Fruit fly (Drosophila melanogaster): ENCODE data around the gene CG9213.
A peak's percentile ranks its signal among the peaks of the same experiment; 100 is the strongest.

DNA sequence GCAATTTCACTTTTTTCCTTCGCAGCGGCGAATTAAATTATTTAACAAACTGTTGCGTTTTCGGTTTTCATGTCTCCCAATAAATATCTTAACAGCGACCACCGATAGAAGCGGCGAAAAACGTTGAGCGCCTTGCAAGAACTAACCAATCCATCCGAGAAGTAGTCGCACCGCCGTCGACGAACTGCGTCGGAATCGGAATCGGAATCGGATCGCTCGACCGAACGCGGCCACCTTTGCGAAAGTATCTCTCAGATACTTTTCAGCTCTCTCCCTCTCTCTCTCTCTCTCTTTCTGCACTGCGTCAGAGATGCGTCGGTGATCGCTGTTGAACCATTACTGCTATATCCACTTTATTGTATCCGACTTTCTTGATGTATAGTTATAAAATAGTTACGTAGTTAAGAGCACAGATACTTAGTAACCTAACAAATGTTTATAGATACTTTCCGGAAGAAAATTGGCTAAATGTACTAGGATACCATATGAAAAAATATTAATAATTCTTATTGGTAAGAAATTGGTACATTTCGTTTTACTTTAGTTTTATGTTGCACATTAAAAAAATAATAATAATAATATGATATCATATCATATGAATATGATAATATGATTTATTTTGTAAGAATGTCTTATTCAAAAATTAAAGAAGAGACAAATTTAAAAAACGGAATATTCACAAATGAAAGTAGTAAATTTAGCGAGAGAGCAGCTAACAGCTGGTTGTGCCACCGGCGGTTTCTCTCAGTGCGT is 19.3 kb upstream of the CG9213 start, which contains the start of gene Chsy:
- TF ChIP-seq Adf1 (GFP tag; IDR thresholded peaks at IDR 0.05) (peak; percentile 53; the same call in 1 of the 2 replicates), CG10565 (GFP tag; optimal IDR thresholded peaks at IDR 0.05) (no peak), CG11695 (GFP tag; IDR thresholded peaks at IDR 0.05) (0 out of 3 replicates have a peak, but pooled peaks have one; percentile 29), az2 (GFP tag; optimal IDR thresholded peaks at IDR 0.05) (no peak), Asciz (GFP tag; optimal IDR thresholded peaks at IDR 0.05) (no peak), sisA (GFP tag; IDR thresholded peaks at IDR 0.05) (no peak), Antp (GFP tag; optimal IDR thresholded peaks at IDR 0.05) (no peak), CG4707 (GFP tag; optimal IDR thresholded peaks at IDR 0.05) (no peak), pros (GFP tag; optimal IDR thresholded peaks at IDR 0.05) (no peak), Jarid2 (GFP tag; optimal IDR thresholded peaks at IDR 0.05) (peak; percentile 73), oc (tag; optimal IDR thresholded peaks at IDR 0.05) (no peak), crc (GFP tag; optimal IDR thresholded peaks at IDR 0.05) (no peak), tap (tag; optimal IDR thresholded peaks at IDR 0.05) (no peak)
